Fruit fly (Drosophila melanogaster) whole organism, embryonic: ENCODE results near the gene ea.

Source experiments
- Abd-B ChIP-seq: fragments of 200-800 bp; sonication (Bioruptor generic); optimal IDR thresholded peaks from 2 replicates; lab custom pipeline; 2018; ENCODE audit warnings: missing biosample characterization, mild to moderate bottlenecking, missing genetic modification characterization, moderate library complexity
- B-H1 ChIP-seq: fragments of 200-800 bp; sonication (Bioruptor generic); IDR thresholded peaks from 3 replicates; pipeline ENCODE4 v1.3.6; 2022; ENCODE audit warnings: missing biosample characterization, missing genetic modification characterization
- CG10267 ChIP-seq: fragments of 200-800 bp; sonication (Bioruptor generic); optimal IDR thresholded peaks from 2 replicates; lab custom pipeline; 2018; ENCODE audit warnings: missing biosample characterization, mild to moderate bottlenecking, missing genetic modification characterization, moderate library complexity
- CG15011 ChIP-seq: fragments of 200-800 bp; sonication (Bioruptor generic); optimal IDR thresholded peaks from 3 replicates; lab custom pipeline; 2018; ENCODE audit warnings: missing biosample characterization, mild to moderate bottlenecking, missing genetic modification characterization
- CG16779 ChIP-seq: fragments of 200-800 bp; sonication (Bioruptor generic); IDR thresholded peaks from 2 replicates; pipeline ENCODE4 v1.3.6; 2022; ENCODE audit warnings: missing biosample characterization, missing genetic modification characterization
- CG17361 ChIP-seq: fragments of 200-800 bp; sonication (Bioruptor generic); IDR thresholded peaks from 3 replicates; pipeline ENCODE4 v1.3.6; 2022; ENCODE audit warnings: missing biosample characterization, missing genetic modification characterization
- CG17912 ChIP-seq: fragments of 200-800 bp; sonication (Bioruptor generic); optimal IDR thresholded peaks from 2 replicates; lab custom pipeline; 2018; ENCODE audit warnings: missing biosample characterization, mild to moderate bottlenecking, missing genetic modification characterization
- CG18262 ChIP-seq: fragments of 200-800 bp; optimal IDR thresholded peaks from 3 replicates; lab custom pipeline; 2019; ENCODE audit warnings: missing biosample characterization, mild to moderate bottlenecking, missing genetic modification characterization, moderate library complexity
- CG18619 ChIP-seq: fragments of 200-800 bp; sonication (Bioruptor generic); optimal IDR thresholded peaks from 3 replicates; lab custom pipeline; 2017; ENCODE audit warnings: missing biosample characterization, mild to moderate bottlenecking, missing genetic modification characterization
- CG2129 ChIP-seq: fragments of 200-800 bp; sonication (Bioruptor generic); IDR thresholded peaks from 2 replicates; pipeline ENCODE4 v1.3.6; 2022; ENCODE audit warnings: missing biosample characterization, missing genetic modification characterization; ENCODE audit not compliant: partially characterized antibody
- CG31441 ChIP-seq: fragments of 200-800 bp; sonication (Bioruptor generic); IDR thresholded peaks from 2 replicates; pipeline ENCODE4 v1.3.6; 2022; ENCODE audit warnings: missing biosample characterization, missing genetic modification characterization
- CG33557 ChIP-seq: fragments of 200-800 bp; sonication (Bioruptor generic); optimal IDR thresholded peaks from 2 replicates; lab custom pipeline; 2019; ENCODE audit warnings: missing biosample characterization, mild to moderate bottlenecking, missing genetic modification characterization, moderate library complexity
- CG34422 ChIP-seq: fragments of 200-800 bp; sonication (Bioruptor generic); IDR thresholded peaks from 3 replicates; pipeline ENCODE4 v1.3.6; 2022; ENCODE audit warnings: missing biosample characterization, missing genetic modification characterization
- CG4360 ChIP-seq: fragments of 200-800 bp; sonication (Bioruptor generic); IDR thresholded peaks from 2 replicates; pipeline ENCODE4 v1.3.6; 2022; ENCODE audit warnings: missing biosample characterization, missing genetic modification characterization
- CG4854 ChIP-seq: fragments of 200-800 bp; sonication (Bioruptor generic); optimal IDR thresholded peaks from 2 replicates; lab custom pipeline; 2016; ENCODE audit warnings: missing biosample characterization, missing genetic modification characterization, inconsistent platforms
- CG5180 ChIP-seq: fragments of 200-800 bp; sonication (Bioruptor generic); optimal IDR thresholded peaks from 3 replicates; lab custom pipeline; 2017; ENCODE audit warnings: missing biosample characterization, missing genetic modification characterization, mild to moderate bottlenecking, moderate library complexity, missing genetic modification reagents
- CG9797 ChIP-seq: fragments of 200-800 bp; sonication (Bioruptor generic); optimal IDR thresholded peaks from 3 replicates; lab custom pipeline; 2018; ENCODE audit warnings: missing biosample characterization, mild to moderate bottlenecking, missing genetic modification characterization
- CTCF ChIP-seq: fragments of 200-800 bp; sonication (Bioruptor generic); optimal IDR thresholded peaks from 2 replicates; lab custom pipeline; 2017; ENCODE audit warnings: missing biosample characterization, mild to moderate bottlenecking, missing genetic modification characterization, moderate library complexity
- Dfd ChIP-seq, 2 experiments: fragments of >200 bp; optimal IDR thresholded peaks; 2 replicates each; lab custom pipeline; 2017; ENCODE audit warnings: missing biosample characterization in 2 of 2, missing genetic modification characterization in 2 of 2
- Dll ChIP-seq: fragments of 200-800 bp; sonication (Bioruptor generic); IDR thresholded peaks from 4 replicates; pipeline ENCODE4 v1.3.6; 2022; ENCODE audit warnings: missing biosample characterization, missing genetic modification characterization; ENCODE audit not compliant: partially characterized antibody
- Doc2 ChIP-seq: fragments of 200-800 bp; sonication (Bioruptor generic); IDR thresholded peaks from 2 replicates; pipeline ENCODE4 v1.3.6; 2022; ENCODE audit warnings: missing biosample characterization, missing genetic modification characterization
- Dref ChIP-seq: fragments of 200-800 bp; sonication (Bioruptor generic); IDR thresholded peaks from 2 replicates; pipeline ENCODE4 v1.3.6; 2022; ENCODE audit warnings: missing biosample characterization, missing genetic modification characterization
- Elba2 ChIP-seq: fragments of 200-800 bp; sonication (Bioruptor generic); optimal IDR thresholded peaks from 3 replicates; lab custom pipeline; 2016; ENCODE audit warnings: missing biosample characterization, missing genetic modification characterization
- HLH3B ChIP-seq: fragments of 200-800 bp; sonication (Bioruptor generic); IDR thresholded peaks from 2 replicates; pipeline ENCODE4 v1.3.6; 2022; ENCODE audit warnings: missing biosample characterization, missing genetic modification characterization
- HLH4C ChIP-seq: fragments of 200-800 bp; sonication (Bioruptor generic); IDR thresholded peaks from 3 replicates; pipeline ENCODE4 v1.3.6; 2022; ENCODE audit warnings: missing biosample characterization, missing genetic modification characterization; ENCODE audit not compliant: partially characterized antibody
- HLH54F ChIP-seq: fragments of 200-800 bp; sonication (Bioruptor generic); optimal IDR thresholded peaks from 3 replicates; lab custom pipeline; 2016; ENCODE audit warnings: missing biosample characterization, missing genetic modification characterization
- MBD-R2 ChIP-seq: fragments of 200-800 bp; sonication (Bioruptor generic); IDR thresholded peaks from 2 replicates; pipeline ENCODE4 v1.3.6; 2022; ENCODE audit warnings: missing biosample characterization, missing genetic modification characterization
- MESR4 ChIP-seq: fragments of 200-800 bp; sonication (Bioruptor generic); optimal IDR thresholded peaks from 2 replicates; lab custom pipeline; 2018; ENCODE audit warnings: missing biosample characterization, mild to moderate bottlenecking, missing genetic modification characterization, moderate library complexity
- Mad ChIP-seq: fragments of 200-800 bp; sonication (Bioruptor generic); optimal IDR thresholded peaks from 2 replicates; lab custom pipeline; 2016; ENCODE audit warnings: missing biosample characterization, missing genetic modification characterization
- Mes4 ChIP-seq: fragments of 200-800 bp; sonication (Bioruptor generic); optimal IDR thresholded peaks from 2 replicates; lab custom pipeline; 2016; ENCODE audit warnings: missing biosample characterization, missing genetic modification characterization
- Oaz ChIP-seq: fragments of 200-800 bp; sonication (Bioruptor generic); IDR thresholded peaks from 2 replicates; pipeline ENCODE4 v1.3.6; 2022; ENCODE audit warnings: missing biosample characterization, missing genetic modification characterization
- Poxn ChIP-seq: fragments of 200-800 bp; sonication (Bioruptor generic); IDR thresholded peaks from 2 replicates; pipeline ENCODE4 v1.3.6; 2022; ENCODE audit warnings: missing biosample characterization, missing genetic modification characterization
- Sin3A ChIP-seq: fragments of >200 bp; optimal IDR thresholded peaks from 2 replicates; lab custom pipeline; 2018
- Six4 ChIP-seq: fragments of 200-800 bp; sonication (Bioruptor generic); optimal IDR thresholded peaks from 2 replicates; lab custom pipeline; 2016; ENCODE audit warnings: missing biosample characterization, missing genetic modification characterization
- Spps ChIP-seq: fragments of 200-800 bp; sonication (Bioruptor generic); optimal IDR thresholded peaks from 2 replicates; lab custom pipeline; 2018; ENCODE audit warnings: missing biosample characterization, mild to moderate bottlenecking, missing genetic modification characterization
- Sry-δ ChIP-seq: fragments of 200-800 bp; sonication (Bioruptor generic); optimal IDR thresholded peaks from 2 replicates; lab custom pipeline; 2016; ENCODE audit warnings: missing biosample characterization, missing genetic modification characterization
- Ssrp ChIP-seq: fragments of 200-800 bp; sonication (Bioruptor generic); optimal IDR thresholded peaks from 2 replicates; lab custom pipeline; 2018; ENCODE audit warnings: missing biosample characterization, mild to moderate bottlenecking, missing genetic modification characterization, moderate library complexity
- Taf1 ChIP-seq: fragments of 200-800 bp; sonication (Bioruptor generic); IDR thresholded peaks from 2 replicates; pipeline ENCODE4 v1.3.6; 2022; ENCODE audit warnings: missing biosample characterization, missing genetic modification characterization
- Xrp1 ChIP-seq: fragments of 200-800 bp; sonication (Bioruptor generic); IDR thresholded peaks from 2 replicates; pipeline ENCODE4 v1.3.6; 2022; ENCODE audit warnings: missing biosample characterization, missing genetic modification characterization
- abd-A ChIP-seq: fragments of 200-800 bp; sonication (Bioruptor generic); optimal IDR thresholded peaks from 3 replicates; lab custom pipeline; 2019; ENCODE audit warnings: missing biosample characterization, mild to moderate bottlenecking, missing genetic modification characterization, moderate library complexity
- bigmax ChIP-seq: fragments of 200-800 bp; sonication (Bioruptor generic); optimal IDR thresholded peaks from 2 replicates; lab custom pipeline; 2018; ENCODE audit warnings: missing biosample characterization, mild to moderate bottlenecking, missing genetic modification characterization
- br ChIP-seq: fragments of >200 bp; optimal IDR thresholded peaks from 2 replicates; lab custom pipeline; 2017
- chn ChIP-seq: fragments of 200-800 bp; sonication (Bioruptor generic); optimal IDR thresholded peaks from 2 replicates; lab custom pipeline; 2016; ENCODE audit warnings: missing biosample characterization, missing genetic modification characterization
- dmrt11E ChIP-seq: fragments of 200-800 bp; sonication (Bioruptor generic); optimal IDR thresholded peaks from 3 replicates; lab custom pipeline; 2018; ENCODE audit warnings: missing biosample characterization, mild to moderate bottlenecking, missing genetic modification characterization, moderate library complexity
- dpn ChIP-seq, 2 experiments: fragments of 200-800 bp; sonication (Bioruptor generic); optimal IDR thresholded peaks; 3 replicates each; lab custom pipeline; 2016; ENCODE audit warnings: missing biosample characterization in 2 of 2, missing genetic modification characterization in 2 of 2
- esg ChIP-seq: fragments of 200-800 bp; sonication (Bioruptor generic); conservative IDR thresholded peaks from 2 replicates; pipeline ENCODE4 v1.3.6; 2022; ENCODE audit warnings: missing biosample characterization, missing genetic modification characterization
- eve ChIP-seq, 2 experiments: fragments of >200 bp; optimal IDR thresholded peaks; 2 replicates each; lab custom pipeline; 2017; ENCODE audit warnings: missing biosample characterization in 2 of 2, missing genetic modification characterization in 2 of 2
- gcm2 ChIP-seq: fragments of 200-800 bp; sonication (Bioruptor generic); optimal IDR thresholded peaks from 2 replicates; lab custom pipeline; 2016; ENCODE audit warnings: missing biosample characterization, missing genetic modification characterization
- kah ChIP-seq: fragments of 200-800 bp; sonication (Bioruptor generic); optimal IDR thresholded peaks from 2 replicates; lab custom pipeline; 2018; ENCODE audit warnings: missing biosample characterization, mild to moderate bottlenecking, missing genetic modification characterization
- kni ChIP-seq: fragments of 200-800 bp; sonication (Bioruptor generic); optimal IDR thresholded peaks from 3 replicates; lab custom pipeline; 2017; ENCODE audit warnings: mild to moderate bottlenecking, missing biosample characterization, missing genetic modification reagents, missing genetic modification characterization
- nom ChIP-seq: fragments of 200-800 bp; sonication (Bioruptor generic); optimal IDR thresholded peaks from 2 replicates; lab custom pipeline; 2017; ENCODE audit warnings: missing biosample characterization, missing genetic modification characterization, mild to moderate bottlenecking, moderate library complexity, missing genetic modification reagents
- usp ChIP-seq: fragments of >200 bp; optimal IDR thresholded peaks from 2 replicates; lab custom pipeline; 2017; ENCODE audit warnings: missing biosample characterization, missing genetic modification characterization
- vnd ChIP-seq: fragments of 200-800 bp; sonication (Bioruptor generic); IDR thresholded peaks from 3 replicates; pipeline ENCODE4 v1.3.6; 2022; ENCODE audit warnings: missing biosample characterization, missing genetic modification characterization; ENCODE audit not compliant: partially characterized antibody
- zfh1 ChIP-seq: fragments of 200-800 bp; sonication (Bioruptor generic); IDR thresholded peaks from 3 replicates; pipeline ENCODE4 v1.3.6; 2022; ENCODE audit warnings: missing biosample characterization, missing genetic modification characterization

Gene ea

dm6 chr3R:15361490-15361889 lies 33.0 kb downstream of the ea start, which contains the start of the genes Cog2 and Trax (continued):
- TF ChIP-seq CG33557 (GFP tag; lab: Kevin White, UChicago) (no peak), CG4360 (GFP tag; lab: Robert Waterston, UW) (no peak), CG15011 (GFP tag; lab: Kevin White, UChicago) (no peak), chn (GFP tag; lab: Kevin White, UChicago) (no peak), Abd-B (GFP tag; lab: Kevin White, UChicago) (no peak), eve (GFP tag; optimal IDR thresholded peaks at IDR 0.05; lab: Kevin White, UChicago) (no peak), nom (GFP tag; lab: Kevin White, UChicago) (no peak), zfh1 (GFP tag; lab: Robert Waterston, UW) (no peak), Dfd (GFP tag; optimal IDR thresholded peaks at IDR 0.05; lab: Kevin White, UChicago) (no peak), Elba2 (GFP tag; lab: Kevin White, UChicago) (no peak), Mes4 (GFP tag; lab: Kevin White, UChicago) (no peak), dpn (GFP tag; optimal IDR thresholded peaks at IDR 0.05; lab: Kevin White, UChicago) (no peak), Sry-δ (GFP tag; lab: Kevin White, UChicago) (peak; percentile 75), CG16779 (no peak), CG17912 (GFP tag; lab: Kevin White, UChicago) (no peak), HLH3B (GFP tag; lab: Robert Waterston, UW) (no peak), kni (GFP tag; lab: Kevin White, UChicago) (no peak), Dref (GFP tag; lab: Robert Waterston, UW) (peak; percentile 76), Dll (peak; percentile 94), HLH54F (no peak), CG10267 (tag; lab: Kevin White, UChicago) (peak; percentile 60), usp (GFP tag; lab: Kevin White, UChicago) (no peak), CG9797 (GFP tag; lab: Kevin White, UChicago) (peak; percentile 5), CG4854 (no peak), esg (no peak), dmrt11E (tag; lab: Kevin White, UChicago) (no peak), CG17361 (GFP tag; lab: Robert Waterston, UW) (no peak), CG5180 (no peak), bigmax (GFP tag; lab: Kevin White, UChicago) (no peak), Poxn (GFP tag; lab: Robert Waterston, UW) (no peak), CG34422 (GFP tag; lab: Robert Waterston, UW) (0 out of 3 replicates have a peak, but pooled peaks have one; percentile 9), Oaz (GFP tag; lab: Robert Waterston, UW) (no peak), MESR4 (peak; percentile 54), CTCF (GFP tag; lab: Kevin White, UChicago) (no peak), Spps (tag; lab: Kevin White, UChicago) (no peak), abd-A (no peak), gcm2 (no peak), MBD-R2 (GFP tag; lab: Robert Waterston, UW) (peak; percentile 82), vnd (peak; percentile 82), Sin3A (lab: Kevin White, UChicago) (peak; percentile 41), HLH4C (GFP tag; lab: Robert Waterston, UW) (peak; percentile 86), B-H1 (GFP tag; lab: Robert Waterston, UW) (no peak), CG2129 (GFP tag; lab: Robert Waterston, UW) (peak; percentile 83), kah (GFP tag; lab: Kevin White, UChicago) (no peak), br (lab: Kevin White, UChicago) (no peak), Xrp1 (GFP tag; lab: Robert Waterston, UW) (no peak), Six4 (GFP tag; lab: Kevin White, UChicago) (no peak), CG18619 (GFP tag; lab: Kevin White, UChicago) (no peak), Ssrp (no peak), Mad (GFP tag; lab: Kevin White, UChicago) (no peak), Doc2 (no peak), CG31441 (no peak), Taf1 (GFP tag; lab: Robert Waterston, UW) (no peak), CG18262 (tag; lab: Kevin White, UChicago) (no peak)
